Worm (Caenorhabditis elegans): Measurements from ENCODE around the gene col-102.

Gene col-102

DNA sequence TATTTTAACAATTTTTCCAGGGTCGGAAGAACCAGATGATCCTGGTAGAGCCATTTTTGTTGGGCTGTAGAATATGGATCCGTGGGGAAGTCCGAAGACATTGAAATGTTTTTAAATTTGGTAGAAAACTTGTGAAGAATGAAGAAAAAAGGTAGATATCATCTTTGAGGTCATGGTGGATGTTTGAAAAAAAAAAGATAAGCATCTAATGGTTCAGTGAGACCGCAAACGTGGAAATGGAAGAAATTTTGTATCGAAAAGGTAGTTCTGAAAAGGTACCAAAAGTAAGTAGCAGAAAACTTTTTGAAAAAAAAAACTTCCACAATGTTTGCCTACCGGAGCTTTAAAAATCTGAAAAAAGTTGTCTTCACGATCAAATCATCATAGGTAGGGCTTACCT, 701 bp upstream of the col-102 start, which contains the start of gene prmt-4:
Gene prmt-4 (minus strand): TSS at position 101 of the 400 bp plus-strand sequence.
- TF ChIP-seq eor-1 (tag; optimal IDR thresholded peaks at IDR 0.05) = no peak
- TF ChIP-seq pha-4 (tag; optimal IDR thresholded peaks at IDR 0.05) = no peak
- no peak for TF ChIP-seq nhr-76 (tag; optimal IDR thresholded peaks at IDR 0.05)
- TF ChIP-seq mdl-1 (tag; optimal IDR thresholded peaks at IDR 0.05) = no peak
- TF ChIP-seq ama-1 (optimal IDR thresholded peaks at IDR 0.05) = no peak
- no peak for TF ChIP-seq nhr-77 (tag; optimal IDR thresholded peaks at IDR 0.05)
- TF ChIP-seq ceh-82 (tag; optimal IDR thresholded peaks at IDR 0.05) = no peak
- TF ChIP-seq zag-1 (tag; optimal IDR thresholded peaks at IDR 0.05) = no peak

DNA sequence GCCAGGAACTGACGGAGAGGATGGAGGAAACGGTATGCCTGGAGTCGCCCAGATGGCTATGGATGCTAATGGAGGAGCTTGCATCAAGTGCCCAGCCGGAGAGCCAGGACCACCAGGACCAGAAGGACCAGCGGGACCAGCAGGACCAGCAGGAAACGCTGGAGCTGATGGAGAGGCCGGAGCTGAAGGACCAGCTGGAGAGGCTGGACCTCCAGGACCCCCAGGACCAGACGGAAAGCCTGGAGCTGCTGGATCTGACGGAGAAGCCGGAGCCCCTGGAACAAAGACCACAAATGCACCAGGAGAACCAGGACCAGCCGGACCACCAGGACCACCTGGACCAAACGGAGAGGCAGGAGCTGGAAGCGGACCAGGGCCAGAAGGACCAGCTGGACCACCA, 573 bp downstream of the col-102 start:
- TF ChIP-seq nhr-237 (tag; optimal IDR thresholded peaks at IDR 0.05) (no peak), R02D3.7 (tag; optimal IDR thresholded peaks at IDR 0.05) (no peak), nhr-77 (tag; optimal IDR thresholded peaks at IDR 0.05) (no peak), eor-1 (tag; optimal IDR thresholded peaks at IDR 0.05) (no peak), ceh-16 (tag; optimal IDR thresholded peaks at IDR 0.05) (no peak), nhr-25 (tag; optimal IDR thresholded peaks at IDR 0.05) (no peak), nhr-11 (tag; optimal IDR thresholded peaks at IDR 0.05) (no peak), nhr-12 (tag; optimal IDR thresholded peaks at IDR 0.05) (no peak), ama-1 (optimal IDR thresholded peaks at IDR 0.05) (no peak), nhr-43 (tag; optimal IDR thresholded peaks at IDR 0.05; ENCODE audit: poor library complexity, severe bottlenecking) (no peak), lin-15B (tag; optimal IDR thresholded peaks at IDR 0.05) (no peak), daf-12 (tag; optimal IDR thresholded peaks at IDR 0.05) (no peak), nfya-1 (tag; optimal IDR thresholded peaks at IDR 0.05; ENCODE audit: insufficient read depth) (no peak)

DNA sequence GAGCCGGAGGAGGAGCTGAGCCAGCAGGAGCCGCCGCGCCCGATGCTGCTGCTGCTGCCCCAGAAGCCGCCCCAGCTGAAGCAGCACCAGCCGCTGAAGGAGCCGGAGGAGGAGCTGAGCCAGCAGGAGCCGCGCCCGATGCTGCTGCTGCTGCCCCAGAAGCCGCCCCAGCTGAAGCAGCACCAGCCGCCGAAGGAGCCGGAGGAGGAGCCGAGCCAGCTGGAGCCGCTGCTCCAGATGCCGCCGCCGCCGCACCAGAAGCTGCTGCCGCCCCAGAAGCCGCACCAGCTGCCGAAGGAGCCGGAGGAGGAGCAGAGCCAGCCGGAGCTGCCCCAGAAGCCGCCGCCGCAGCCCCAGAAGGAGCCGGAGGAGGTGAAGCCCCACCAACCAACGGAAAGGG, 1.2 kb downstream of the col-102 start:
- TF ChIP-seq nhr-43 (tag; optimal IDR thresholded peaks at IDR 0.05; ENCODE audit: poor library complexity, severe bottlenecking) = no peak
- no peak for TF ChIP-seq elt-3 (tag; optimal IDR thresholded peaks at IDR 0.05)
- no peak for TF ChIP-seq egl-27 (tag; optimal IDR thresholded peaks at IDR 0.05)
- TF ChIP-seq ztf-11 (tag; optimal IDR thresholded peaks at IDR 0.05) = no peak

DNA sequence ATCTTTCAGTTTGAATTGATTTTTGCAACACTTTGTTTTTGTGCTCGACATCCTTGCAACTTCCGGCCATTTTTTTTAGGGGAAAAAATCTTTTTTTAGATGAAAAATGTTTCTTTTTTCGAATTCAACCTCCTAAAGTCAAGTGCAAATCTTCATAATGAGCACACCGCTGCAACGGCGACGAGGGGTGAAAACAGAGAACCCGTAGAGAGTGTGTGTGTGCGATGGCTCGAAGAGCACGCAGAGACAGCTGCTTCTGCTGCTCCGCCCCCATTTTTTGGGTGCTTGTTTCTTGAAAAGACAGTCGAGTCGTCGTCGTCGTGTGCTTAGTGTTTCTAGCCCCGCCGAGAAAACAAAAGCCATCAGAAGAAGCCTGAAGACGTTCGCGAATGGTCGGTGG, 1.8 kb downstream of the col-102 start, which contains the start of gene inx-18:
Gene inx-18 (plus strand): TSS at position 301 of the 400 bp plus-strand sequence.
- no peak for TF ChIP-seq ztf-4 (tag; optimal IDR thresholded peaks at IDR 0.05)
- TF ChIP-seq nhr-76 (tag; optimal IDR thresholded peaks at IDR 0.05) = no peak
- no peak for TF ChIP-seq lsy-12 (tag; optimal IDR thresholded peaks at IDR 0.05)
- no peak for TF ChIP-seq elt-3 (tag; optimal IDR thresholded peaks at IDR 0.05)
- no peak for TF ChIP-seq skn-1 (tag; optimal IDR thresholded peaks at IDR 0.05)
- TF ChIP-seq ama-1 (optimal IDR thresholded peaks at IDR 0.05) = no peak
- TF ChIP-seq nfya-1 (tag; optimal IDR thresholded peaks at IDR 0.05; ENCODE audit: insufficient read depth) = no peak
- TF ChIP-seq nhr-237 (tag; optimal IDR thresholded peaks at IDR 0.05) = no peak

DNA sequence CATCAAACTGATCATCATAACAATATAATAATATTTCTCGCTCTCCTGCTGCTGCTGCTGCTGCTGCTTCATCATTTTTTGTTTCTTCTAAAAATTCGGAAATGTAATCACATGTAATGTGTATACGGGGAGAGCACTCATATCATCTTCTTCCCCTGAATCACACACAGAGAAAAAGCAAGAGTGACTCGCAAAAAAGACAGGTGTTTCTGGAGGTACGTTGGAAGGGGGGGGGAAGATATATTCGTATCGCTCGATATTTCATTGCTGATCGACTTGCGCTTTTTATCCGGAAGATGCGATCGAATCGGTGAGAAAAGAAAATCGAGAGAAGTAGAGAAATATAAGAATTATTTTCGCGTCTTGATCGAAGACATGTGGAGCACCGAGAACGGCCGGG, 3.4 kb downstream of the col-102 start:
- TF ChIP-seq nhr-12 (tag; optimal IDR thresholded peaks at IDR 0.05) = no peak
- TF ChIP-seq aly-2 (tag; optimal IDR thresholded peaks at IDR 0.05) = no peak
- no peak for TF ChIP-seq R02D3.7 (tag; optimal IDR thresholded peaks at IDR 0.05)
- peak; percentile 2 for TF ChIP-seq nfya-1 (tag; optimal IDR thresholded peaks at IDR 0.05; ENCODE audit: insufficient read depth)

DNA sequence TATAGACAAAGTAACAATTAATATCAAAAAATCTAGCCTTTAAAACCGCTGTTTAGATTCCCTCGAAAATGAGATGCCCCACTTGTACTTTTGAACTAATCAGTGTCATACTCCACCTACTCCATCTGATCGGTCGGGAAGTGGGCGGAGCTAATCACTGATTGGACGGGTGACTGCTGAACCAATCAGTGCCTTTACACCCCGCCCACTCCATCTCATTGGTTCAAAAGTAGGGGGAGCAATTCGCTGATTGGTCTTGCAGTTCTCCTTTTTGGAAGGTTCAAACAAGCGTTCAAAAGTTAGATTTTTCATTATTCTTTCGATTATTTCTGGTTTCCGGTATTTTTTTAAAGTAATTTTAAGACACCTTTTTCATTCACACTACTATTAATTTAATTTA, 8.9 kb downstream of the col-102 start:
- TF ChIP-seq lin-39 (tag; optimal IDR thresholded peaks at IDR 0.05) (no peak), R02D3.7 (tag; optimal IDR thresholded peaks at IDR 0.05) (no peak), ztf-4 (tag; optimal IDR thresholded peaks at IDR 0.05) (no peak), nfya-1 (tag; optimal IDR thresholded peaks at IDR 0.05; ENCODE audit: insufficient read depth) (peak; percentile 96), elt-3 (tag; optimal IDR thresholded peaks at IDR 0.05) (no peak)

DNA sequence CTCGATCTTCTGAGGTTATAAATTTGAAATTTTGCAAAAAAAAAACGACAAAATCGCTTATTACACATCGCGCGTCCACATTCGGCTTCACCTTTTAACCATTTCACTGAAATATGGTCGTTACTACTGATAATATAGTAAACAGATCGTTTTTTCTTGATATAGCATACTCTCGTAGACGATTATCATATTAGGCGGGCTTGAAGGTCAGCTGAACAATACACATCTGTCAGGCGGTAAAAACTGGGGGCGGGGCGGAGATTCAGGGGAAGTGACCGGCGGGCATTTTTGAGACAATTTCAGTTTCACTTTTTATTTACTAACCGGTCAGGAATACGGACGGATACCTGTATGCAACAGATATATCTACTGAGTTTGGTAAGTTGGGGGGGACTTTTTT, 11.0 kb downstream of the col-102 start, which contains the start of gene C18H7.1:
Gene C18H7.1 (plus strand): TSS at position 301 of the 400 bp plus-strand sequence.
- TF ChIP-seq nhr-28 (tag; optimal IDR thresholded peaks at IDR 0.05) = no peak
- TF ChIP-seq pqm-1 (tag; optimal IDR thresholded peaks at IDR 0.05) = no peak
- TF ChIP-seq ZK546.5 (tag; optimal IDR thresholded peaks at IDR 0.05) = no peak
- no peak for TF ChIP-seq daf-12 (tag; optimal IDR thresholded peaks at IDR 0.05)
- TF ChIP-seq ztf-4 (tag; optimal IDR thresholded peaks at IDR 0.05) = no peak
- no peak for TF ChIP-seq zag-1 (tag; optimal IDR thresholded peaks at IDR 0.05)
- TF ChIP-seq unc-39 (tag; optimal IDR thresholded peaks at IDR 0.05) = no peak
- TF ChIP-seq lin-39 (tag; optimal IDR thresholded peaks at IDR 0.05) = no peak
- TF ChIP-seq ceh-9 (tag; optimal IDR thresholded peaks at IDR 0.05) = no peak
- TF ChIP-seq R02D3.7 (tag; optimal IDR thresholded peaks at IDR 0.05) = no peak
- TF ChIP-seq elt-1 (tag; optimal IDR thresholded peaks at IDR 0.05) = no peak
- no peak for TF ChIP-seq nhr-12 (tag; optimal IDR thresholded peaks at IDR 0.05)
- no peak for TF ChIP-seq elt-2 (tag; optimal IDR thresholded peaks at IDR 0.05)
- TF ChIP-seq egl-5 (tag; optimal IDR thresholded peaks at IDR 0.05) = no peak
- TF ChIP-seq lin-15B (tag; optimal IDR thresholded peaks at IDR 0.05) = no peak
- TF ChIP-seq sea-2 (GFP tag; optimal IDR thresholded peaks at IDR 0.05) = no peak
- TF ChIP-seq ztf-11 (tag; optimal IDR thresholded peaks at IDR 0.05) = no peak
- TF ChIP-seq unc-62 (GFP tag; optimal IDR thresholded peaks at IDR 0.05) = no peak
- no peak for TF ChIP-seq nfya-1 (tag; optimal IDR thresholded peaks at IDR 0.05; ENCODE audit: insufficient read depth)
- no peak for TF ChIP-seq ceh-28 (tag; optimal IDR thresholded peaks at IDR 0.05)

Data from whole organism, L3 larva.